Fruit fly (Drosophila melanogaster): ENCODE results near the gene Tl.

DNA sequence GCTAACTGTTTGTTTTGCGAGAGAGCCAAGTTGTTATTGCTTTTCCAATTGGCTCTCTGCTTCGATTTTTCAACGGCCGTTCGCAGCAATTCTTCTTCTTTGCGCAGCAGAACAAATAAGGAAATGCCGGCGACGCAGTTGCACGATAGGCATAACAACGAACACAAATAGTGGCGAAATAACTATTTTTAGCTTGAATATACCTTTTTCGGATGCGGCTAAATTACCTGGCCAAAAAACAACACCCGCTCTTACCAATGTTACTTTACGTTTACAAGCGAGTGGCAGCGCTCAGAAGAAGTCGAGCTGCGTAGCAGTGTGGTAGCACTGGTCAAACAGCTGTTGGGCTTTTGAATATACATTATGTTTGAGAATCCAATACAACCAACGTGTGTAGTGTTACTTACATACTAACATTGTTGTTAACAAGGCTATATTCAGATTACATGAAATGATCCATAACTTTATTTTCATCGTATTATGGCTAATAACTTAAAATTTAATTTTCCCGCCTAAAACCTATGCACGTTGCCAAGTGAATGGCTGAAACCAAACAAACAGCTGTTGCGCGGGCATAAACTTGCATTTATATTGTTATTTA, 64.1 kb downstream of the Tl start, which contains the start of the genes Lerp and IntS12:
- TF ChIP-seq H2.0 (GFP tag; IDR thresholded peaks at IDR 0.05) (no peak), tll (GFP tag; optimal IDR thresholded peaks at IDR 0.05) (no peak), bcd (GFP tag; optimal IDR thresholded peaks at IDR 0.05) (no peak), Lim3 (GFP tag; IDR thresholded peaks at IDR 0.05) (no peak), CG14667 (GFP tag; IDR thresholded peaks at IDR 0.05) (no peak), CG4282 (GFP tag; optimal IDR thresholded peaks at IDR 0.05) (no peak), CG43689 (GFP tag; IDR thresholded peaks at IDR 0.05) (no peak), sna (GFP tag; IDR thresholded peaks at IDR 0.05; ENCODE audit: partially characterized antibody) (no peak), nmo (GFP tag; optimal IDR thresholded peaks at IDR 0.05) (peak; percentile 36), twi (tag; optimal IDR thresholded peaks at IDR 0.05) (no peak), CG8478 (optimal IDR thresholded peaks at IDR 0.05) (no peak)
